Fruit fly (Drosophila melanogaster) whole organism, embryonic: ENCODE results near the gene CG42296.

Source experiments
- CG11695 ChIP-seq: fragments of 200-800 bp; sonication (Bioruptor generic); IDR thresholded peaks from 3 replicates; pipeline ENCODE4 v1.3.6; 2022; ENCODE audit warnings: missing biosample characterization, missing genetic modification characterization
- CG11723 ChIP-seq: fragments of 200-800 bp; sonication (Bioruptor generic); optimal IDR thresholded peaks from 2 replicates; lab custom pipeline; 2017; ENCODE audit warnings: missing biosample characterization, mild to moderate bottlenecking, missing genetic modification characterization
- CG12299 ChIP-seq: fragments of 200-800 bp; sonication (Bioruptor generic); optimal IDR thresholded peaks from 2 replicates; lab custom pipeline; 2018; ENCODE audit warnings: missing biosample characterization, mild to moderate bottlenecking, missing genetic modification characterization
- CG14441 ChIP-seq: fragments of 200-800 bp; sonication (Bioruptor generic); IDR thresholded peaks from 2 replicates; pipeline ENCODE4 v1.3.6; 2022; ENCODE audit warnings: missing biosample characterization, missing genetic modification characterization
- CG3163 ChIP-seq: fragments of 200-800 bp; sonication (Bioruptor generic); optimal IDR thresholded peaks from 3 replicates; lab custom pipeline; 2016; ENCODE audit warnings: missing biosample characterization, missing genetic modification characterization
- CG4424 ChIP-seq: fragments of 200-800 bp; sonication (Bioruptor generic); optimal IDR thresholded peaks from 3 replicates; lab custom pipeline; 2016; ENCODE audit warnings: missing biosample characterization, missing genetic modification characterization
- CG6854 ChIP-seq: fragments of 200-800 bp; sonication (Bioruptor generic); optimal IDR thresholded peaks from 3 replicates; lab custom pipeline; 2017; ENCODE audit warnings: missing biosample characterization, mild to moderate bottlenecking, missing genetic modification characterization
- jigr1 ChIP-seq: fragments of 200-800 bp; sonication (Bioruptor generic); IDR thresholded peaks from 3 replicates; pipeline ENCODE4 v1.3.6; 2022; ENCODE audit warnings: missing biosample characterization, missing genetic modification characterization
- pb ChIP-seq: fragments of 200-800 bp; sonication (Bioruptor generic); optimal IDR thresholded peaks from 3 replicates; lab custom pipeline; 2016; ENCODE audit warnings: missing biosample characterization, missing genetic modification characterization
- psq ChIP-seq: fragments of 200-800 bp; sonication (Bioruptor generic); optimal IDR thresholded peaks from 2 replicates; lab custom pipeline; 2017; ENCODE audit warnings: missing biosample characterization, missing genetic modification characterization
- yki ChIP-seq: fragments of >200 bp; optimal IDR thresholded peaks from 3 replicates; lab custom pipeline; 2018

- TF ChIP-seq CG6854 (no peak), psq (GFP tag; lab: Kevin White, UChicago) (no peak), CG12299 (tag; lab: Kevin White, UChicago) (no peak), jigr1 (GFP tag; lab: Robert Waterston, UW) (no peak), CG4424 (no peak), yki (lab: Kevin White, UChicago) (no peak), pb (GFP tag; lab: Kevin White, UChicago) (no peak), CG11723 (GFP tag; lab: Kevin White, UChicago) (no peak), CG3163 (GFP tag; lab: Kevin White, UChicago) (no peak), CG11695 (GFP tag; lab: Robert Waterston, UW) (no peak), CG14441 (no peak)
Measured at dm6 chr2L:2084349-2084748, 48.5 kb upstream of the CG42296 start.
